Worm (Caenorhabditis elegans) whole organism, L2 larva: ENCODE measurements around the gene C24H11.2.
"Not testable (repeated sequence)": the region's sequence is repeated elsewhere in the genome, so short reads cannot be mapped to it uniquely, and the experiment has no call there.

Experiments used
- ceh-82 ChIP-seq: fragments of 150-350 bp; optimal IDR thresholded peaks from 2 replicates; lab custom pipeline; 2014; ENCODE audit warnings: missing biosample characterization, missing genetic modification characterization
- egl-27 ChIP-seq: sonication (generic microtip); optimal IDR thresholded peaks from 3 replicates; lab custom pipeline; 2017; ENCODE audit warnings: missing biosample characterization, missing genetic modification reagents, missing genetic modification characterization
- nhr-11 ChIP-seq: fragments of 150-350 bp; optimal IDR thresholded peaks from 2 replicates; lab custom pipeline; 2014; ENCODE audit warnings: missing biosample characterization, missing genetic modification characterization
- nhr-12 ChIP-seq: fragments of 150-350 bp; optimal IDR thresholded peaks from 2 replicates; lab custom pipeline; 2014; ENCODE audit warnings: missing biosample characterization, missing genetic modification characterization
- nhr-77 ChIP-seq: fragments of 150-350 bp; optimal IDR thresholded peaks from 2 replicates; lab custom pipeline; 2014; ENCODE audit warnings: missing biosample characterization, missing genetic modification characterization
- snpc-4 ChIP-seq: fragments of 150-350 bp; optimal IDR thresholded peaks from 2 replicates; lab custom pipeline; 2014; ENCODE audit warnings: missing biosample characterization, missing genetic modification characterization
- ztf-4 ChIP-seq: fragments of 150-350 bp; optimal IDR thresholded peaks from 2 replicates; lab custom pipeline; 2014; ENCODE audit warnings: missing biosample characterization, missing genetic modification characterization

DNA sequence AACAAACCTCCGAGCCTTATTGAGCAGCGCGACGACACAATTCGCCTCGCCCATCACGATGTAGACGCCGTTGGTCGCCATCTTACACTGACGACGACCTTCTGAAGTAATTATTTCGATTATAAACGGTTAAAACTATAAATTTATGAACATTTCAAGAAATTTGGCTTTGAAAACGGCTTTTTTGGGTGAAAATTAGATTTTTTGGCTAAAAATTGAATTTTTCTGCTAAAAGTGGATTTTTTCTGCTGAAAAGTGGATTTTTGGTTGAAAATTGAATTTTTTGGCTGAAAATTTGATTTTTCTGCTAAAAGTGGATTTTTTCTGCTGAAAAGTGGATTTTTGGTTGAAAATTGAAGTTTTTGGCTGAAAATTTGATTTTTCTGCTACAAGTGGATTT lies 18.6 kb downstream of the C24H11.2 start, which contains the start of gene gbf-1:
- TF ChIP-seq ceh-82 (tag; lab: Kevin White, UChicago); nhr-12; snpc-4; nhr-11 (tag; lab: Kevin White, UChicago); ztf-4 (tag; lab: Kevin White, UChicago); egl-27 (tag; lab: Kevin White, UChicago); nhr-77 (tag; lab: Kevin White, UChicago): not testable (repeated sequence)
